Fruit fly (Drosophila melanogaster) whole organism, larva: ENCODE data around the gene CG14339.
A peak's percentile ranks its signal among the peaks of the same experiment; 100 is the strongest.

Experiments used
- noc ChIP-seq: fragments of 200-800 bp; sonication (Bioruptor generic); optimal IDR thresholded peaks from 3 replicates; lab custom pipeline; 2019; ENCODE audit warnings: missing biosample characterization, mild to moderate bottlenecking, missing genetic modification characterization, moderate library complexity

CG14339 gene

DNA sequence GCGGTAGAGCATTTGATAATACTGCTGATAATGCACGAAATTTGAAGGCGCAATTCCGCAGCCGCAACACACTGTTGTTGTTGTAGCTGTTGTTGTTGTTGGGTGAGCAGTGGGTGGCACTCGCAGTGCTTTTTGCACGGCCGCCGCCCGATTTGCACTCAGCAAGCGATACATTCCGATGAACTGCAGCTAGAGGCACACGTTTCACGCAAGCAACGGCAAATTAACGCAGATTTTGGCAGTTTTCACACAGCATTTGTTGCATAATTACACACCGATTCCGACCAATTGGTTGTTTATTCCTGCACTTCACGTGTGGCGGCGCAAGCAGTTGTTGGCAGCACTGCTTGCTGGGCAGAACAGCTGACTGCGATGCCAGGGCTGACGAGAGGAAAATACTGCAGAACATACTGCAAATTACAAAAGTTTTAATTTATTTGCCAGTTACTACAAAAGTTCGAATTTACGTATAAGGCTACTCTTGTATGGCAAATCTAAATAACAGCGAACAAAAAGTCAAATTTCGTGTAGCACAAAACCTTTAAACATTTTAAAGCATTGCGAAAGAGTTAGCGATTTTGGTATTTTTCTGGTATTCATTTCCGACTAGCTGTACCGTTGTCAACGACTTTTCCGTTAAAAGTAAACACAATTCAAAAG is at the start of gene CG14339, which contains the start of gene PolrMT:
TSS of gene CG14339 (plus strand) at position 512 of the 660 bp plus-strand sequence.
TSS of gene PolrMT (minus strand) at position 345 of the 660 bp plus-strand sequence.
- TF ChIP-seq noc (tag; lab: Kevin White, UChicago): no peak

DNA sequence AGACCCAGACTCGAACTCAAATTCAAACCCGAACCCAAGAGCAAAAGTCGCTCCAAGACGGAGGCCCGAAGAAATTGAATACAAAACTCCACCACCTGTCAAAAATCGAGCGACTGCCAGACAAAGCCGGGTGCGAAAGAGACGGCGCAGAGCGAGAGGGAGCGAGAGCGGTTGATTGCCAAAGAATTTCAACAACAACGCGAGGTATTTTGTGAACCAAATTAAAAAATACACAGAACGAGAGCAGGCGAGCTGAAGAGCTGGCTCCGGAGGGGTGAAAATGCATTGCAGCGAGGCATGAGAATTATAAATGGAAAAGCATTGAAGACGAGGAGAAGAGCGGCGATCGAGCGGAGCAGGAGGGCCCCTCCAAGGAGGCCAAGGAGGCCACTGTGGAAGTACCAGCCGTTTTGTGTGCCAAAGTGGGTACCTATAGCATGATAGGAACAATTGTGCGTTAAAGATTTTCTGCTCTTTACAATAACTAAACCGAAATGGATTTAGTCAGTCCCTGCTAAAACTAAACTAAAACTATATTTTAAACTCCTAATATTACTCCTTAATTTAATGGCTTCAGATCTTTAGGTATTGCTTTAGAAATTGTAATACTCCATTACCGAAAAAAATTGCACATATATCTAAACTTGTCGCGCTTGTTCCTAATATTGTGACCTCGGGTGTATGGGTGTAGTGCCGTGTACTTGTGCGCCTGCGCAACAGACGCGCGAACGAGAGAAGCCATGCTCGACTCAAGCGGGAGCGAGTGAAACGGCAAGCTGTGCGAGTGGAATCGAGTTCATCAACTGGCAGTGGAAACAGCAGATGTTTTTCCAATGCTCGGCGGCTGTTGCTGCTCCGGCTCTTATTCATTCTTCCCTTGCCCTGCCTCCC is 45.6 kb upstream of the CG14339 start:
- TF ChIP-seq noc (tag; lab: Kevin White, UChicago): no peak

DNA sequence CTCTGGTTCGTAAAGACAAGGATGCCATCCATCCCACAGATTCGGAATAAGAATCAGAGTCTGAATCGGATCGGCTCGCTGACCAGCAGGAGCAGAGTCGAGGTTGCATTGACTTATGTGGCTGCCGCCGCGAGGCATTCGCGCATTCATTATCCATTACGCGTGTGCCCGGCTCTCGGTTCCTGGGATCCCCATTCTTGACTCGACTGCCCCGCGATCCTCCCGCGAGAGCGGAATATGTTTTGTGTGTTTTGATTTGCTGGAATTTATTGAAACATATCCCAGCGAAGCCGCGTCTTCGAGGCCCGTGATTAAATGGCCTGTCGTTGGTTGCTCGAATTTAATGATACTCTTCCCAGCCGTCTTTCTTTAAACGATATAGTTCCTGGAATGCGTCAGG is 44.6 kb upstream of the CG14339 start:
- TF ChIP-seq noc (tag; lab: Kevin White, UChicago): no peak

DNA sequence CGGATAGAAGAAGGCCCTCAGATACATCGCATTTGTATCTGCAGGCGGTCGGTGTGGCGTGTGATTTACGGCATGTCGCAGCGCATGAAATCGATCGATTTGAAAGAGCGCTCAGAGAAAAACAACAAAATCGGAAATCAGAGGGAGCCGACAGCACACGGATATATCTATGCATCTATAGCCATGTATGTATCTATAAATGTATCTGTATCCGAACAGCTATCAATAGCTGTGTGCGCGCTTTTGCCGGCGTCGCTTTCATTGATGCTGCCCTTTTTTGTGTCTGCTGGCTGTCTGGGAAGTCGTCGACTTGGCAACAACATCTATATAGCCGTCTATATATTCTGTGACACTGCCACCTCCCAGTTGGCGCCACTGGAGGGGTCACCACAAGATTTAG is 43.8 kb upstream of the CG14339 start:
- no peak for TF ChIP-seq noc (tag; lab: Kevin White, UChicago)

dm6 chr2L:1065038-1065437 is 43.3 kb upstream of the CG14339 start:
- no peak for TF ChIP-seq noc (tag; lab: Kevin White, UChicago)

dm6 chr2L:1066330-1066729 is 42.0 kb upstream of the CG14339 start:
- TF ChIP-seq noc (tag; lab: Kevin White, UChicago): no peak

- TF ChIP-seq noc (tag; lab: Kevin White, UChicago): no peak
Observed at dm6 chr2L:1068004-1068403, 40.3 kb upstream of the CG14339 start.

- TF ChIP-seq noc (tag; lab: Kevin White, UChicago): no peak
Observed at dm6 chr2L:1068517-1069107, 39.7 kb upstream of the CG14339 start.

dm6 chr2L:1069475-1069874 is 38.9 kb upstream of the CG14339 start:
- TF ChIP-seq noc (tag; lab: Kevin White, UChicago): no peak

dm6 chr2L:1070332-1070731 is 38.0 kb upstream of the CG14339 start:
- no peak for TF ChIP-seq noc (tag; lab: Kevin White, UChicago)

- peak; percentile 24 for TF ChIP-seq noc (tag; lab: Kevin White, UChicago)
Observed at dm6 chr2L:1070941-1071340, 37.4 kb upstream of the CG14339 start.

- peak; percentile 47 for TF ChIP-seq noc (tag; lab: Kevin White, UChicago)
Observed at dm6 chr2L:1072184-1072583, 36.2 kb upstream of the CG14339 start.

DNA sequence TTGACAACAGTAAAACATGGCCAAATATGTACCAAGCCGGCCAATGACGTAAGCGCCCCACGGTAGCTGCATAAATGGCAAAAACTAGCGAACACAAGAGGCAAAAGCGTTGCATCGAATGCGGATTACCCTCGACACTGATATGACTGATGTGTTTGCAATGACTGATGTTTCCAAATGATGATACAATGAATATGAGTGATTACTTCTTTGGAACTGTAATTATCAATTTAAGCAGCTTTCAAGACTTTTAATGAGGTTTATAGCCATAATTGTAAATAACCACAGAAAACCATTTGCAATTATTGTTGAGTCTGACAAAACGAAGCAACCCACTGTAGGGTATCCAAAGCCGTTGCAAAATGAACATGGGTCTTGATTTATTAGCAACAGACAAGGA is 34.8 kb upstream of the CG14339 start:
- TF ChIP-seq noc (tag; lab: Kevin White, UChicago): peak; percentile 35

dm6 chr2L:1074180-1074864 is 34.0 kb upstream of the CG14339 start:
- TF ChIP-seq noc (tag; lab: Kevin White, UChicago): peak; percentile 54

DNA sequence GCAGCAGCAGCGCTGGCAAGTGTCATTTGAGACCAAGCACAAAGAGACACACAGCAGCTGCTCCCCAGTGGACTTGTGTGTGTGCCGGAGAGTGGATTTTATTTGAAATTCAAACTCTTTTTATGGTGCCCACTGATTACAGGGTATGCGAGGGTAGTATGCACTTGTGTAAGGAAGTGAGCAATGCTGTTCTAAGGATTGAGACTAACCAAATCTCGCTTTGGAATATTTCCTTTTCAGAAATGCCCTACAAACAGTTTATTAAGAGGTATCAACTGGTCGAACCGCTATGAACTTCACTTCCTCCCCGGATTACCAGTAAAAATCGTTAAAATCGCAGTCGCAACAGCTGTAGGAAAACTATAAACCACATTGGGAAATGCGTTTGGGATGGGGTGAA is 32.6 kb upstream of the CG14339 start:
- no peak for TF ChIP-seq noc (tag; lab: Kevin White, UChicago)

dm6 chr2L:1077053-1077452 is 31.3 kb upstream of the CG14339 start:
- TF ChIP-seq noc (tag; lab: Kevin White, UChicago): no peak
